Worm (Caenorhabditis elegans) whole organism, mixed stage, embryonic: Measurements from ENCODE around the gene tnt-3.

Experiments used
- M03D4.4 ChIP-seq: sonication (generic microtip); optimal IDR thresholded peaks from 2 replicates; lab custom pipeline; 2017; ENCODE audit warnings: mild to moderate bottlenecking, missing genetic modification characterization, missing compliant biosample characterization
- bed-3 ChIP-seq: fragments of 200-800 bp; sonication (Bioruptor generic); optimal IDR thresholded peaks from 3 replicates; lab custom pipeline; 2018; ENCODE audit warnings: mild to moderate bottlenecking, missing genetic modification characterization, moderate library complexity, missing compliant biosample characterization
- blmp-1 ChIP-seq: fragments of 150-350 bp; optimal IDR thresholded peaks from 2 replicates; lab custom pipeline; 2014; ENCODE audit warnings: missing biosample characterization, missing genetic modification characterization
- ceh-39 ChIP-seq: fragments of 150-350 bp; optimal IDR thresholded peaks from 2 replicates; lab custom pipeline; 2014; ENCODE audit warnings: missing biosample characterization, missing genetic modification characterization
- ceh-43 ChIP-seq: fragments of 200-800 bp; sonication (Bioruptor generic); optimal IDR thresholded peaks from 2 replicates; lab custom pipeline; 2018; ENCODE audit warnings: mild to moderate bottlenecking, missing genetic modification characterization, moderate library complexity, missing compliant biosample characterization
- ceh-83 ChIP-seq: fragments of 200-800 bp; sonication (Bioruptor generic); optimal IDR thresholded peaks from 2 replicates; lab custom pipeline; 2018; ENCODE audit warnings: mild to moderate bottlenecking, missing genetic modification characterization, missing compliant biosample characterization
- ces-1 ChIP-seq: fragments of 150-350 bp; optimal IDR thresholded peaks from 2 replicates; lab custom pipeline; 2014; ENCODE audit warnings: missing biosample characterization, missing genetic modification reagents, missing genetic modification characterization
- drap-1 ChIP-seq: fragments of 200-800 bp; sonication (Bioruptor generic); optimal IDR thresholded peaks from 3 replicates; lab custom pipeline; 2018; ENCODE audit warnings: mild to moderate bottlenecking, missing genetic modification characterization, missing compliant biosample characterization
- elt-1 ChIP-seq: sonication (generic microtip); optimal IDR thresholded peaks from 2 replicates; lab custom pipeline; 2017; ENCODE audit warnings: missing genetic modification characterization, mild to moderate bottlenecking, missing compliant biosample characterization, antibody characterized with exemption, moderate library complexity, borderline replicate concordance; ENCODE audit not compliant: insufficient read depth
- elt-3 ChIP-seq: fragments of 150-350 bp; optimal IDR thresholded peaks from 2 replicates; lab custom pipeline; 2014; ENCODE audit warnings: missing biosample characterization, missing genetic modification characterization
- flh-1 ChIP-seq: fragments of 200-800 bp; sonication (Bioruptor generic); optimal IDR thresholded peaks from 2 replicates; lab custom pipeline; 2018; ENCODE audit warnings: mild to moderate bottlenecking, missing genetic modification characterization, moderate library complexity, missing compliant biosample characterization
- ham-2 ChIP-seq: fragments of 200-800 bp; sonication (Bioruptor generic); optimal IDR thresholded peaks from 2 replicates; lab custom pipeline; 2018; ENCODE audit warnings: mild to moderate bottlenecking, missing genetic modification characterization, missing compliant biosample characterization
- hlh-1 ChIP-seq: fragments of 150-350 bp; optimal IDR thresholded peaks from 2 replicates; lab custom pipeline; 2014; ENCODE audit warnings: missing biosample characterization, missing genetic modification reagents, missing genetic modification characterization
- lin-13 ChIP-seq: fragments of 150-350 bp; optimal IDR thresholded peaks from 2 replicates; lab custom pipeline; 2014; ENCODE audit warnings: missing biosample characterization, missing genetic modification characterization
- lin-32 ChIP-seq: fragments of 200-800 bp; sonication (Bioruptor generic); optimal IDR thresholded peaks from 2 replicates; lab custom pipeline; 2018; ENCODE audit warnings: mild to moderate bottlenecking, missing genetic modification characterization, missing compliant biosample characterization
- lsy-2 ChIP-seq: fragments of 150-350 bp; optimal IDR thresholded peaks from 2 replicates; lab custom pipeline; 2014; ENCODE audit warnings: missing biosample characterization, missing genetic modification characterization
- mab-5 ChIP-seq: fragments of 150-350 bp; optimal IDR thresholded peaks from 2 replicates; lab custom pipeline; 2014; ENCODE audit warnings: missing biosample characterization, missing genetic modification characterization
- mep-1 ChIP-seq: fragments of 150-350 bp; optimal IDR thresholded peaks from 2 replicates; lab custom pipeline; 2017; ENCODE audit warnings: missing biosample characterization, missing genetic modification reagents, missing genetic modification characterization, inconsistent platforms
- mls-2 ChIP-seq: sonication (generic microtip); optimal IDR thresholded peaks from 2 replicates; lab custom pipeline; 2016; ENCODE audit warnings: mild to moderate bottlenecking, missing genetic modification characterization, moderate library complexity, missing compliant biosample characterization
- nhr-12 ChIP-seq: fragments of 150-350 bp; optimal IDR thresholded peaks from 2 replicates; lab custom pipeline; 2014; ENCODE audit warnings: missing biosample characterization, missing genetic modification characterization
- nhr-2 ChIP-seq: fragments of 150-350 bp; optimal IDR thresholded peaks from 2 replicates; lab custom pipeline; 2014; ENCODE audit warnings: missing biosample characterization, missing genetic modification characterization
- nhr-237 ChIP-seq: fragments of 150-350 bp; optimal IDR thresholded peaks from 2 replicates; lab custom pipeline; 2014; ENCODE audit warnings: missing biosample characterization, missing genetic modification characterization
- nhr-28 ChIP-seq: fragments of 150-350 bp; optimal IDR thresholded peaks from 2 replicates; lab custom pipeline; 2014; ENCODE audit warnings: missing biosample characterization, missing genetic modification characterization
- nhr-76 ChIP-seq: sonication (generic microtip); optimal IDR thresholded peaks from 2 replicates; lab custom pipeline; 2017; ENCODE audit warnings: missing biosample characterization, missing genetic modification characterization
- pha-4 ChIP-seq: fragments of 150-350 bp; optimal IDR thresholded peaks from 2 replicates; lab custom pipeline; 2018; ENCODE audit warnings: missing biosample characterization, missing genetic modification reagents, missing genetic modification characterization
- sem-2 ChIP-seq: fragments of 200-800 bp; sonication (Bioruptor generic); optimal IDR thresholded peaks from 2 replicates; lab custom pipeline; 2018; ENCODE audit warnings: mild to moderate bottlenecking, missing genetic modification characterization, missing compliant biosample characterization
- snpc-4 ChIP-seq: fragments of 150-350 bp; optimal IDR thresholded peaks from 2 replicates; lab custom pipeline; 2014; ENCODE audit warnings: missing biosample characterization, missing genetic modification characterization
- sptf-1 ChIP-seq: sonication (generic microtip); optimal IDR thresholded peaks from 2 replicates; lab custom pipeline; 2017; ENCODE audit warnings: mild to moderate bottlenecking, missing genetic modification characterization, moderate library complexity, missing compliant biosample characterization
- unc-120 ChIP-seq: sonication (generic microtip); optimal IDR thresholded peaks from 2 replicates; lab custom pipeline; 2017; ENCODE audit warnings: missing genetic modification characterization, missing compliant biosample characterization; ENCODE audit not compliant: poor library complexity, severe bottlenecking
- unc-62 ChIP-seq: fragments of 150-350 bp; optimal IDR thresholded peaks from 2 replicates; lab custom pipeline; 2014; ENCODE audit warnings: missing biosample characterization, missing genetic modification reagents, missing genetic modification characterization
- zip-8 ChIP-seq: fragments of 150-350 bp; optimal IDR thresholded peaks from 2 replicates; lab custom pipeline; 2014; ENCODE audit warnings: missing biosample characterization, missing genetic modification characterization
- ztf-11 ChIP-seq: fragments of 150-350 bp; optimal IDR thresholded peaks from 2 replicates; lab custom pipeline; 2014; ENCODE audit warnings: missing biosample characterization, missing genetic modification characterization

tnt-3 gene

DNA sequence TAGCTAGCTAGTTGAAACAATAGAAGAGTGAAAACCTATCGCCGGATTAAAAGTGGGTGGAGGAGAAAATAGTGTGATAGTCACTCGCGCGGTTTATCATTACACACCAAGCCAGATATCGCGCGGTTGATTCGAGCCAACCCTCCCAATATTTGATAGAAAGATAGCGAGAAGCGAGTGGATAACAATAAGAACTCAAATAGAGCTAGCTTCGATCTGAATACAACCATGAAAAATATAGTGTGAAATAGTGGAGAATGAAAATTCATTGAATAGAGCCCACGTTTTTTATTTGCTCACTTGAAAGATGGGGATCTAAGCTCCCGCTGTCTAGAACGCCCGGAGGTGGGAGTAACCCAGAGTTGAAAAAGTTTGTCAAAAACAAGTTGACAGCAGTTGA is at the start of gene tnt-3:
Gene tnt-3, minus strand, starts transcription at position 101 of the 400 bp plus-strand sequence.
- TF ChIP-seq mep-1 (tag; lab: Kevin White, UChicago) (no peak), blmp-1 (tag; lab: Kevin White, UChicago) (no peak), ceh-39 (tag; lab: Kevin White, UChicago) (no peak), ztf-11 (tag; lab: Kevin White, UChicago) (no peak), ceh-43 (GFP tag; lab: Kevin White, UChicago) (no peak), lsy-2 (no peak), nhr-28 (no peak), nhr-2 (tag; lab: Kevin White, UChicago) (no peak), ceh-83 (no peak), unc-120 (tag; lab: Kevin White, UChicago) (no peak)

DNA sequence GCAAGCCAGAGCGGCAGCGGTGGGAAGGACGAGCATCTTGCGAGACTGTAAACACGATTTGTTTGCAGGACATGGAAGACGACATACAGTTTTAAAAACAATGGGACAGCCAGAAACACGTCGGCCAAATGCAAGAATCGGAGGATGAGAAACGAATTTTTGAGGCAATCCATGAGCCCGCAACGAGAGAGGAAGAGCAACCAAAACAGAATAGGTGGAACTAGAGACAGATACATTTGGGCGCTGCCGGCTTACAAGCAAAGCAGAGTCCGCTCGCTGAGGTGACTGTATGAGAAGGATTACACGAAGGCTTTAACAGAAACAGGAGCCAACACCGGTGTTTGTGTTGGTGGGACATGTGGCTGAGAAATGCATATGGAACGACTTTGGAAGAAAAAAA is 49.6 kb upstream of the tnt-3 start:
- TF ChIP-seq nhr-28 = no peak
- TF ChIP-seq ztf-11 (tag; lab: Kevin White, UChicago) = no peak
- no peak for TF ChIP-seq ceh-83
- TF ChIP-seq nhr-12 (tag; lab: Kevin White, UChicago) = no peak
- TF ChIP-seq flh-1 (GFP tag; lab: Kevin White, UChicago) = no peak
- no peak for TF ChIP-seq lin-13 (tag; lab: Kevin White, UChicago)
- no peak for TF ChIP-seq lsy-2
- TF ChIP-seq lin-32 = no peak
- TF ChIP-seq elt-3 (tag; lab: Kevin White, UChicago) = no peak
- no peak for TF ChIP-seq drap-1 (GFP tag; lab: Kevin White, UChicago)
- TF ChIP-seq nhr-76 (tag; lab: Kevin White, UChicago) = no peak
- TF ChIP-seq blmp-1 (tag; lab: Kevin White, UChicago) = no peak
- no peak for TF ChIP-seq ceh-43 (GFP tag; lab: Kevin White, UChicago)
- TF ChIP-seq ces-1 (GFP tag; lab: Kevin White, UChicago) = no peak
- TF ChIP-seq hlh-1 = no peak
- no peak for TF ChIP-seq mep-1 (tag; lab: Kevin White, UChicago)
- TF ChIP-seq snpc-4 (tag; lab: Kevin White, UChicago) = no peak
- TF ChIP-seq bed-3 (GFP tag; lab: Kevin White, UChicago) = no peak
- TF ChIP-seq unc-62 (GFP tag; lab: Kevin White, UChicago) = no peak

DNA sequence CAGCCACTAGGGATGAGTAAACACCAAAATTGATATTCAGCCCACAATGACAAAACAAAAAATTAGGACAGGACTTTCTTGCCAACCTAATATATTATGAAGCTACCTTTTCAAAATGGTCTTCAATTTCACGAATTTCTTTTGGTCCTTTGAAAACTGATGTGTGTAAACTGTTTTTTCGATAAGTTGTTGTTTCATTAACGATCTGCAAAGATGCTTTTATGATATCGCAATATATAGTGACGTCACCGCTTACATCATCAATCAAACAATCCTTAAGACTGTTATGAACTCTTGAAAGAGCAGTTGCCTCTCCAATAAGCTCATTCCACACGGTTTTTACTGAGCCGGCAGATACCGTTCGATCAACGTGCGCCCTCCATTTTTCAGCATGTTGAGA is 47.2 kb upstream of the tnt-3 start:
- no peak for TF ChIP-seq mls-2 (tag; lab: Kevin White, UChicago)
- peak; percentile 74 for TF ChIP-seq zip-8 (tag; lab: Kevin White, UChicago)
- TF ChIP-seq, all 35 proteins: peak for 1

DNA sequence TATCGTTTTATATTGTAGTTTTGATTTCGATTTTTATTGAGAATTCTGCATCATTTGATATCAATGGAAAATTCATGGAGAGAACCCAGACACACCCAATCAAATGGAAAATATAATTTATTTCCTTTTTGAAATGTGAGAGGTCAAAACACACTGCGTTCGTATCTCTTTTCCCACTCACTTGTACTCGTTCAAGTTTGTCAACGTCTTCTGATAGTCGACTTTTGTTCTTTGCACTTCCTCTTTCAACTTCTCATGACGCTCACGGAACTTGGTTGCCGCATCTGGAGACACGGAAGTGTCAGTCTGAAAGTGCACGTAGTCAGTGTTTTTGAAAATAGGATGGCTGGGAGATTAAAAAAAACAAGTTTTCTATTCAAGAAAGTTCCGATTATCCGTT is 45.4 kb upstream of the tnt-3 start:
- TF ChIP-seq ceh-39 (tag; lab: Kevin White, UChicago) = no peak
- no peak for TF ChIP-seq sem-2 (GFP tag; lab: Kevin White, UChicago)
- no peak for TF ChIP-seq nhr-76 (tag; lab: Kevin White, UChicago)
- no peak for TF ChIP-seq hlh-1
- no peak for TF ChIP-seq nhr-237 (tag; lab: Kevin White, UChicago)
- TF ChIP-seq snpc-4 (tag; lab: Kevin White, UChicago) = no peak
- no peak for TF ChIP-seq ham-2 (GFP tag; lab: Kevin White, UChicago)
- no peak for TF ChIP-seq elt-3 (tag; lab: Kevin White, UChicago)
- no peak for TF ChIP-seq ceh-43 (GFP tag; lab: Kevin White, UChicago)
- TF ChIP-seq M03D4.4 (tag; lab: Kevin White, UChicago) = no peak
- no peak for TF ChIP-seq zip-8 (tag; lab: Kevin White, UChicago)
- no peak for TF ChIP-seq sptf-1

DNA sequence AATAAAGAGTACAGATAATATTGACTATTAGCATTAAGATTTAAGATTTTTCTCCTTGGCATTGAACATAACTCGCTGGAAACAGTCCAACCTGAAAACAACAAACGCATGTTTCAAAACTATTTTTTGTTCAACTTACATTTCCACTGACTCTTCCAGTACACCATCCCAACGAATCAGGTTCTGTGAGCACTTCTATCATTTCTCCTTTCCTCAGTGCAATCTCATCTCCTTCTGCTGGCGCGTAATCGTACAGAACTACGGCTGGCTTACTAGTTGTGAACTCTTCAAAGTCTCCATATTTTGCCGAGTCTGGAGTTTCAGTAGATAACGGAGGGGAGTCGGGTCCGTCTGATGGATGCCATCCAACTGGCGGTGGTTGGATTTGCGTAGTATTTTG is 44.3 kb upstream of the tnt-3 start:
- no peak for TF ChIP-seq elt-1
- TF ChIP-seq pha-4 (tag; lab: Kevin White, UChicago) = no peak
- TF ChIP-seq mep-1 (tag; lab: Kevin White, UChicago) = no peak
- TF ChIP-seq ces-1 (GFP tag; lab: Kevin White, UChicago) = no peak
- TF ChIP-seq mab-5 (tag; lab: Kevin White, UChicago) = no peak
- no peak for TF ChIP-seq nhr-28
- TF ChIP-seq lsy-2 = no peak
- no peak for TF ChIP-seq nhr-237 (tag; lab: Kevin White, UChicago)
- TF ChIP-seq mls-2 (tag; lab: Kevin White, UChicago) = no peak
- TF ChIP-seq, all 35 proteins: peak for 0
